Worm (Caenorhabditis elegans) whole organism, L4/young adult: ENCODE results near the gene nspc-16.

Experiments
- W03F9.2 ChIP-seq: fragments of 150-350 bp; optimal IDR thresholded peaks from 2 replicates; lab custom pipeline; 2014; ENCODE audit warnings: missing biosample characterization, missing genetic modification characterization
- dao-5 ChIP-seq: sonication (generic microtip); optimal IDR thresholded peaks from 2 replicates; lab custom pipeline; 2016; ENCODE audit warnings: missing genotype, missing genetic modification characterization, moderate library complexity, missing compliant biosample characterization
- him-1 ChIP-seq: sonication (generic microtip); optimal IDR thresholded peaks from 2 replicates; lab custom pipeline; 2016; ENCODE audit warnings: missing genotype, missing genetic modification reagents, missing genetic modification characterization, missing compliant biosample characterization

nspc-16 gene

ce11 chrX:14491103-14491502 lies 32.3 kb upstream of the nspc-16 start:
- TF ChIP-seq him-1 (tag; lab: Kevin White, UChicago) (no peak), dao-5 (no peak), W03F9.2 (tag; lab: Kevin White, UChicago) (no peak)

ce11 chrX:14492441-14492840 lies 30.9 kb upstream of the nspc-16 start:
- TF ChIP-seq dao-5 = no peak
- no peak for TF ChIP-seq W03F9.2 (tag; lab: Kevin White, UChicago)
- TF ChIP-seq him-1 (tag; lab: Kevin White, UChicago) = no peak

ce11 chrX:14495075-14495474 lies 28.3 kb upstream of the nspc-16 start:
- TF ChIP-seq dao-5 (no peak), W03F9.2 (tag; lab: Kevin White, UChicago) (no peak), him-1 (tag; lab: Kevin White, UChicago) (no peak)

- TF ChIP-seq dao-5 = no peak
- no peak for TF ChIP-seq him-1 (tag; lab: Kevin White, UChicago)
- TF ChIP-seq W03F9.2 (tag; lab: Kevin White, UChicago) = no peak
Observed at ce11 chrX:14495785-14496184, 27.6 kb upstream of the nspc-16 start, which contains the start of gene ztf-14. Gene ztf-14, plus strand, starts transcription at chrX:14496085.

- TF ChIP-seq W03F9.2 (tag; lab: Kevin White, UChicago) = no peak
- no peak for TF ChIP-seq him-1 (tag; lab: Kevin White, UChicago)
- TF ChIP-seq dao-5 = no peak
Observed at ce11 chrX:14496545-14496944, 26.8 kb upstream of the nspc-16 start.

- TF ChIP-seq W03F9.2 (tag; lab: Kevin White, UChicago) (no peak), dao-5 (no peak), him-1 (tag; lab: Kevin White, UChicago) (no peak)
Observed at ce11 chrX:14499830-14500409, 23.5 kb upstream of the nspc-16 start.

- TF ChIP-seq W03F9.2 (tag; lab: Kevin White, UChicago) (no peak), dao-5 (no peak), him-1 (tag; lab: Kevin White, UChicago) (no peak)
Observed at ce11 chrX:14500422-14501058, 22.8 kb upstream of the nspc-16 start.

ce11 chrX:14502116-14502587 lies 21.2 kb upstream of the nspc-16 start:
- TF ChIP-seq W03F9.2 (tag; lab: Kevin White, UChicago) (peak; percentile 50), him-1 (tag; lab: Kevin White, UChicago) (no peak)

- TF ChIP-seq dao-5 = no peak
- TF ChIP-seq him-1 (tag; lab: Kevin White, UChicago) = no peak
- TF ChIP-seq W03F9.2 (tag; lab: Kevin White, UChicago) = no peak
Observed at ce11 chrX:14503282-14503681, 20.1 kb upstream of the nspc-16 start.

ce11 chrX:14503800-14504550 lies 19.4 kb upstream of the nspc-16 start, which contains the start of gene M163.1:
Gene M163.1, minus strand, starts transcription at chrX:14503824.
- TF ChIP-seq W03F9.2 (tag; lab: Kevin White, UChicago) = no peak
- no peak for TF ChIP-seq dao-5
- TF ChIP-seq him-1 (tag; lab: Kevin White, UChicago) = no peak

- TF ChIP-seq dao-5 (no peak), W03F9.2 (tag; lab: Kevin White, UChicago) (no peak), him-1 (tag; lab: Kevin White, UChicago) (no peak)
Observed at ce11 chrX:14504551-14504902, 18.8 kb upstream of the nspc-16 start.

ce11 chrX:14505578-14506353 lies 17.6 kb upstream of the nspc-16 start:
- no peak for TF ChIP-seq dao-5
- TF ChIP-seq W03F9.2 (tag; lab: Kevin White, UChicago) = no peak

- no peak for TF ChIP-seq him-1 (tag; lab: Kevin White, UChicago)
- TF ChIP-seq dao-5 = no peak
- no peak for TF ChIP-seq W03F9.2 (tag; lab: Kevin White, UChicago)
Observed at ce11 chrX:14507992-14508391, 15.4 kb upstream of the nspc-16 start.
